Worm (Caenorhabditis elegans) whole organism, mixed stage, embryonic: ENCODE results near the gene syx-5.
A peak's percentile ranks its signal among the peaks of the same experiment; 100 is the strongest.

Source experiments
- M03D4.4 ChIP-seq: sonication (generic microtip); optimal IDR thresholded peaks from 2 replicates; lab custom pipeline; 2017; ENCODE audit warnings: mild to moderate bottlenecking, missing genetic modification characterization, missing compliant biosample characterization
- bed-3 ChIP-seq: fragments of 200-800 bp; sonication (Bioruptor generic); optimal IDR thresholded peaks from 3 replicates; lab custom pipeline; 2018; ENCODE audit warnings: mild to moderate bottlenecking, missing genetic modification characterization, moderate library complexity, missing compliant biosample characterization
- blmp-1 ChIP-seq: fragments of 150-350 bp; optimal IDR thresholded peaks from 2 replicates; lab custom pipeline; 2014; ENCODE audit warnings: missing biosample characterization, missing genetic modification characterization
- ceh-39 ChIP-seq: fragments of 150-350 bp; optimal IDR thresholded peaks from 2 replicates; lab custom pipeline; 2014; ENCODE audit warnings: missing biosample characterization, missing genetic modification characterization
- ceh-43 ChIP-seq: fragments of 200-800 bp; sonication (Bioruptor generic); optimal IDR thresholded peaks from 2 replicates; lab custom pipeline; 2018; ENCODE audit warnings: mild to moderate bottlenecking, missing genetic modification characterization, moderate library complexity, missing compliant biosample characterization
- ceh-83 ChIP-seq: fragments of 200-800 bp; sonication (Bioruptor generic); optimal IDR thresholded peaks from 2 replicates; lab custom pipeline; 2018; ENCODE audit warnings: mild to moderate bottlenecking, missing genetic modification characterization, missing compliant biosample characterization
- ces-1 ChIP-seq: fragments of 150-350 bp; optimal IDR thresholded peaks from 2 replicates; lab custom pipeline; 2014; ENCODE audit warnings: missing biosample characterization, missing genetic modification reagents, missing genetic modification characterization
- drap-1 ChIP-seq: fragments of 200-800 bp; sonication (Bioruptor generic); optimal IDR thresholded peaks from 3 replicates; lab custom pipeline; 2018; ENCODE audit warnings: mild to moderate bottlenecking, missing genetic modification characterization, missing compliant biosample characterization
- elt-1 ChIP-seq: sonication (generic microtip); optimal IDR thresholded peaks from 2 replicates; lab custom pipeline; 2017; ENCODE audit warnings: missing genetic modification characterization, mild to moderate bottlenecking, missing compliant biosample characterization, antibody characterized with exemption, moderate library complexity, borderline replicate concordance; ENCODE audit not compliant: insufficient read depth
- elt-3 ChIP-seq: fragments of 150-350 bp; optimal IDR thresholded peaks from 2 replicates; lab custom pipeline; 2014; ENCODE audit warnings: missing biosample characterization, missing genetic modification characterization
- flh-1 ChIP-seq: fragments of 200-800 bp; sonication (Bioruptor generic); optimal IDR thresholded peaks from 2 replicates; lab custom pipeline; 2018; ENCODE audit warnings: mild to moderate bottlenecking, missing genetic modification characterization, moderate library complexity, missing compliant biosample characterization
- ham-2 ChIP-seq: fragments of 200-800 bp; sonication (Bioruptor generic); optimal IDR thresholded peaks from 2 replicates; lab custom pipeline; 2018; ENCODE audit warnings: mild to moderate bottlenecking, missing genetic modification characterization, missing compliant biosample characterization
- hlh-1 ChIP-seq: fragments of 150-350 bp; optimal IDR thresholded peaks from 2 replicates; lab custom pipeline; 2014; ENCODE audit warnings: missing biosample characterization, missing genetic modification reagents, missing genetic modification characterization
- lin-13 ChIP-seq: fragments of 150-350 bp; optimal IDR thresholded peaks from 2 replicates; lab custom pipeline; 2014; ENCODE audit warnings: missing biosample characterization, missing genetic modification characterization
- lin-32 ChIP-seq: fragments of 200-800 bp; sonication (Bioruptor generic); optimal IDR thresholded peaks from 2 replicates; lab custom pipeline; 2018; ENCODE audit warnings: mild to moderate bottlenecking, missing genetic modification characterization, missing compliant biosample characterization
- lsy-2 ChIP-seq: fragments of 150-350 bp; optimal IDR thresholded peaks from 2 replicates; lab custom pipeline; 2014; ENCODE audit warnings: missing biosample characterization, missing genetic modification characterization
- mab-5 ChIP-seq: fragments of 150-350 bp; optimal IDR thresholded peaks from 2 replicates; lab custom pipeline; 2014; ENCODE audit warnings: missing biosample characterization, missing genetic modification characterization
- mep-1 ChIP-seq: fragments of 150-350 bp; optimal IDR thresholded peaks from 2 replicates; lab custom pipeline; 2017; ENCODE audit warnings: missing biosample characterization, missing genetic modification reagents, missing genetic modification characterization, inconsistent platforms
- mls-2 ChIP-seq: sonication (generic microtip); optimal IDR thresholded peaks from 2 replicates; lab custom pipeline; 2016; ENCODE audit warnings: mild to moderate bottlenecking, missing genetic modification characterization, moderate library complexity, missing compliant biosample characterization
- nhr-2 ChIP-seq: fragments of 150-350 bp; optimal IDR thresholded peaks from 2 replicates; lab custom pipeline; 2014; ENCODE audit warnings: missing biosample characterization, missing genetic modification characterization
- nhr-237 ChIP-seq: fragments of 150-350 bp; optimal IDR thresholded peaks from 2 replicates; lab custom pipeline; 2014; ENCODE audit warnings: missing biosample characterization, missing genetic modification characterization
- nhr-28 ChIP-seq: fragments of 150-350 bp; optimal IDR thresholded peaks from 2 replicates; lab custom pipeline; 2014; ENCODE audit warnings: missing biosample characterization, missing genetic modification characterization
- nhr-76 ChIP-seq: sonication (generic microtip); optimal IDR thresholded peaks from 2 replicates; lab custom pipeline; 2017; ENCODE audit warnings: missing biosample characterization, missing genetic modification characterization
- pha-4 ChIP-seq: fragments of 150-350 bp; optimal IDR thresholded peaks from 2 replicates; lab custom pipeline; 2018; ENCODE audit warnings: missing biosample characterization, missing genetic modification reagents, missing genetic modification characterization
- sem-2 ChIP-seq: fragments of 200-800 bp; sonication (Bioruptor generic); optimal IDR thresholded peaks from 2 replicates; lab custom pipeline; 2018; ENCODE audit warnings: mild to moderate bottlenecking, missing genetic modification characterization, missing compliant biosample characterization
- snpc-4 ChIP-seq: fragments of 150-350 bp; optimal IDR thresholded peaks from 2 replicates; lab custom pipeline; 2014; ENCODE audit warnings: missing biosample characterization, missing genetic modification characterization
- sptf-1 ChIP-seq: sonication (generic microtip); optimal IDR thresholded peaks from 2 replicates; lab custom pipeline; 2017; ENCODE audit warnings: mild to moderate bottlenecking, missing genetic modification characterization, moderate library complexity, missing compliant biosample characterization
- tbx-8 ChIP-seq: fragments of 200-800 bp; sonication (Bioruptor generic); optimal IDR thresholded peaks from 2 replicates; lab custom pipeline; 2018; ENCODE audit warnings: mild to moderate bottlenecking, missing genetic modification characterization, moderate library complexity, missing compliant biosample characterization
- unc-39 ChIP-seq: fragments of 150-350 bp; optimal IDR thresholded peaks from 2 replicates; lab custom pipeline; 2014; ENCODE audit warnings: missing biosample characterization, missing genetic modification characterization
- unc-62 ChIP-seq: fragments of 150-350 bp; optimal IDR thresholded peaks from 2 replicates; lab custom pipeline; 2014; ENCODE audit warnings: missing biosample characterization, missing genetic modification reagents, missing genetic modification characterization
- zip-8 ChIP-seq: fragments of 150-350 bp; optimal IDR thresholded peaks from 2 replicates; lab custom pipeline; 2014; ENCODE audit warnings: missing biosample characterization, missing genetic modification characterization
- ztf-11 ChIP-seq: fragments of 150-350 bp; optimal IDR thresholded peaks from 2 replicates; lab custom pipeline; 2014; ENCODE audit warnings: missing biosample characterization, missing genetic modification characterization

Gene syx-5

DNA sequence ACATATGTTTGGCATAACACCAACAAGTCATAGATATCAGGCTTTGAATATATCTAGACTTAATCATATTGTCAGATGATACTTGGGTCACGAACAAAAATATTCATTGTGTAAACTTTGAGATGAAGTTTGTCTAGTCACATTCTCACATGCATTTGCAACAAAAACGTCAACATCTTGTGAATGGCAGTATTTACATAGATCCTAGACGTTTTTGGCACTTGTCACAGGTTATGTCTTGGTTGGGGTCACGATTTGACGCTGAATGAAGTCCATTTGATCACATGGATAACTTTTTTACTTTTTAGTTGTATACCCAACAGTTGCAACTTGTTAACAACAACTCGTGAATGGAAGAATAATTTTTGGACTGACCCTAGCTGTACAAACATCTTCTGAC is 33.6 kb downstream of the syx-5 start:
- TF ChIP-seq bed-3 (GFP tag; lab: Kevin White, UChicago), result no peak
- no peak for TF ChIP-seq ztf-11 (tag; lab: Kevin White, UChicago)
- TF ChIP-seq mab-5, result no peak
- TF ChIP-seq mep-1 (tag; lab: Kevin White, UChicago), result no peak
- no peak for TF ChIP-seq nhr-76
- TF ChIP-seq elt-3 (tag; lab: Kevin White, UChicago), result no peak
- TF ChIP-seq lin-32 (GFP tag; lab: Kevin White, UChicago), result no peak

DNA sequence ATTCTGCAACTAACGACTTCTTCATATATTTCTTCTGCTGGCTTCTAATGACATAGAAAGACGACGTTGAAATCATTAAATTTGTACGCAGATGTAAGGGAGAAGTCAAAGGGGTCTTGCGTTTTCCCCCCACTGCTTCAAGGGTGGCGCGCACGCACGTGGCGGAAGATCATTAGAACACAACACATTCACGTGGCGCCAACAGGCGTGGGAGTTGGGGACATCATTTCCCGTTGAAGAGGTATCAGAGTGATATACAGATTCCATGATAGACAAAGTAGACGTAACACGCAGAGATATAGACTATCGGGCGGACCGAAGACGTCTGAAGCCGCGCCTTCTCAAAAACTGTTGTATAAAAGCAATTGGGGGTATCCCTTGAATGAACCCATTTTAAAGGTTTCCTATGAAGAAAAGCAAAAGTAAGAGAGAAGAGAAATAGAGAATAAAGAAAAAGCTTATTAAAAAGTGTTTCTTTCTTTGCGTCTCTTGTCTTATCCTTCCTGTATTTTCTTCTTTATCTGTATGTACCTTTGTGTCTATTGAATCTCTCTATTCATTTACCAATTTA is 34.6 kb downstream of the syx-5 start:
- no peak for TF ChIP-seq lin-32 (GFP tag; lab: Kevin White, UChicago)
- TF ChIP-seq nhr-237 (tag; lab: Kevin White, UChicago), result peak; percentile 38
- peak; percentile 37 for TF ChIP-seq elt-3 (tag; lab: Kevin White, UChicago)
- TF ChIP-seq, all 35 proteins: peak for 2

- TF ChIP-seq tbx-8, result no peak
- no peak for TF ChIP-seq sptf-1
- TF ChIP-seq ceh-83 (GFP tag; lab: Kevin White, UChicago), result no peak
- TF ChIP-seq lin-32 (GFP tag; lab: Kevin White, UChicago), result no peak
- TF ChIP-seq blmp-1 (tag; lab: Kevin White, UChicago), result no peak
- TF ChIP-seq, all 35 proteins: peak for 0
These were observed 35.8 kb downstream of the syx-5 start for ce11 chrV:11800486-11800885.

DNA sequence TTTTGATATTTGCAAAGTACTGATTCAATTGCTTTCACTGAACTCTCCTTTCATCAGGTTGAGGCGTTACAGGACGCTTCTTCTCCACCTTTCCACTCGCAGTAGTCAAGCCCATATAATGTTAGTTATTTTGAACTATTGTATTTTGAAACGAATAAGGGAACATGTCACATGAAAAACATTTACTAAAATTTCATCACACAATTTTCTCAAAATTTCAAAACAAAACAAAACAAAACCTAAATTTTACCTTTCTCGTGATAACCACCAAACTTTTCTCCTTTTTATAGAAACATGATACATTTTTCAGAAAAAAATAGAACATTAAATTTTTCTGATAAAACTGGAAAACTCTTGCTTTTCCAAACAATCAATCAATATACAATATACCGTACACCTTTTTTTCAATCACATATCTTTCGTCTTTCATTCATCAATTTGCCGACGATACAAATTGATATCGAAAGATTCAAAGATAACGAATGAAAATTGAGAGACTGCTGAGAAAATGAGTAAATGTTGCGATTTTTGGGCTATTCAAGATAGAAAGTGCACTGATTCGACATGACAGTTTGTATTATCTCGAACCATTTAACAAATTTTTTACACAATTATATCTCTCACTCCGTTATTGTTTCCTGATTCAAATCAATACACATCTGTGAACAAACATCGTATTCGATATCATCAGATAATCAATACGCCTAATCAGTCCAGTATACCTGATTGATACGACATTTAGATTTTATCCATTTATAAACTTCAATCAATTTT is 36.6 kb downstream of the syx-5 start:
- TF ChIP-seq nhr-2 (tag; lab: Kevin White, UChicago), result no peak
- no peak for TF ChIP-seq pha-4 (tag; lab: Kevin White, UChicago)
- TF ChIP-seq elt-1 (tag; lab: Kevin White, UChicago), result peak; percentile 64
- TF ChIP-seq, all 35 proteins: peak for 1

DNA sequence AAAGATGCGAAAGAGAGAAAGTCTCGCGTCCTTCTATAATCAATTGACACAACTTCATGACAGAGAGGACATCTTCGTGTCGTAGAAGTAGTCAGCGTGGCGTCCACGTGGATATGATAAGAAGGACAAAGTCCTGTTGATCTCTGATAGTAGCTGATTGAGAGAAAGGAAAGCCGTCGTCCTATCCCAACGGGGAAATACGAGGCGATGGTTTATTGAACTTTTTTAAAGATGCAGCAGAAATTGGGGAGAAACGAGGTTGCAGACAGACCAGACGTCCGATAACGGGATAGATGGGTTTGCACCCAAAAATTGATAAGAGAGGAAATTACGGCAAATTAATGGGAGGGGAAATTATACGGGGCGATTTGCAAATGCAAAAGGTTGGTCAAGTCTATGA is 37.8 kb downstream of the syx-5 start:
- TF ChIP-seq blmp-1 (tag; lab: Kevin White, UChicago), result peak; percentile 33
- TF ChIP-seq tbx-8, result no peak
- no peak for TF ChIP-seq nhr-2 (tag; lab: Kevin White, UChicago)
- TF ChIP-seq elt-3 (tag; lab: Kevin White, UChicago), result peak; percentile 66
- peak; percentile 19 for TF ChIP-seq ham-2 (GFP tag; lab: Kevin White, UChicago)
- TF ChIP-seq snpc-4 (tag; lab: Kevin White, UChicago), result no peak
- no peak for TF ChIP-seq nhr-237 (tag; lab: Kevin White, UChicago)
- no peak for TF ChIP-seq nhr-28 (tag; lab: Kevin White, UChicago)

DNA sequence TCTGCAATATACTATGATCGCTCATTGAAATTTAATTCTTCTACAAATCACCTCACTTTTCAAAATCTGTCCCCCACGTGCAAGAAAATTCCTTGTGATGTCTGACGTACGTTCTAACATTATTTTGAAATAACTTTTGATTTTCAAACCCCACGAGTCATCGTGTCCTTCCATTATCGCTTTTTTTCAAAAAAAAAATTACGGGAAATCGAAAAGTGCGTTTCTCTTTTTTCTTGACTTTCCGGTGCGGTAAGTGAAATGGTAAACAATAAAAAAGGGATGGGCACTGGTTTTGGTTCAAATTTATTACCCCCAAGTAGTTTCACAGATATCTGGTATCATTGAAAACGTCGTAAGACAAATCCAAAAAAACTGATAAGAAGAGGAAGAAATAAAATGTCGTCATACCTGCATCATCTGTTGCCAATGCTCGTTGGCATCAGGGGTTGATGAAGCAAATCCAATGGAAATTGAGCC is 38.9 kb downstream of the syx-5 start:
- no peak for TF ChIP-seq flh-1
- no peak for TF ChIP-seq nhr-28 (tag; lab: Kevin White, UChicago)
- TF ChIP-seq ceh-39 (tag; lab: Kevin White, UChicago), result no peak
- TF ChIP-seq hlh-1 (tag; lab: Kevin White, UChicago), result no peak
- TF ChIP-seq ztf-11 (tag; lab: Kevin White, UChicago), result no peak
- TF ChIP-seq sem-2 (GFP tag; lab: Kevin White, UChicago), result no peak
- TF ChIP-seq lin-13 (tag; lab: Kevin White, UChicago), result no peak
- TF ChIP-seq nhr-2 (tag; lab: Kevin White, UChicago), result no peak

DNA sequence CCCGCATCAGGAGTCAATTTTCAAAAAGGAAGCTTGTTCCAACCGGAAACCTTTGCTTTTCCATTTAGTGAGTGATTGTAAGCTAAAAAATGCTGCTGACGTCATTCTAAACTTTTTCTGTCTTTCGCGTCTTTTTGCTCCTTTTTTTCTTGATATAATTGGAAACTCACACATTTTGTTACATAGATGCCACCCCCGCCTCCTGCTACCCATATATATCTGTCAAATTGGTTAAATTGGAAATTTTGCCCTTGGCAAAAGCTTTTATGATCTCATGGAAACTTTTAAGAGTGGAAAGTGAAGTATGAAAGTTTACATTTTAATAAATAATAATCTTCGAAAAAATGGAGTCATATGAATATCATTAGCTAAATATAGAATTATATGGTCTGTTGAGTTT is 45.2 kb downstream of the syx-5 start:
- TF ChIP-seq zip-8 (tag; lab: Kevin White, UChicago), result no peak
- no peak for TF ChIP-seq ces-1
- no peak for TF ChIP-seq ceh-43 (GFP tag; lab: Kevin White, UChicago)
- TF ChIP-seq elt-3 (tag; lab: Kevin White, UChicago), result no peak
- no peak for TF ChIP-seq ham-2 (GFP tag; lab: Kevin White, UChicago)
- TF ChIP-seq sptf-1, result no peak
- no peak for TF ChIP-seq flh-1
- no peak for TF ChIP-seq M03D4.4 (tag; lab: Kevin White, UChicago)
- no peak for TF ChIP-seq drap-1 (GFP tag; lab: Kevin White, UChicago)
- TF ChIP-seq blmp-1 (tag; lab: Kevin White, UChicago), result no peak
- no peak for TF ChIP-seq unc-62 (GFP tag; lab: Kevin White, UChicago)
- no peak for TF ChIP-seq ceh-83 (GFP tag; lab: Kevin White, UChicago)
- no peak for TF ChIP-seq ztf-11 (tag; lab: Kevin White, UChicago)
- TF ChIP-seq lsy-2 (tag; lab: Kevin White, UChicago), result no peak
- no peak for TF ChIP-seq mls-2 (tag; lab: Kevin White, UChicago)
- TF ChIP-seq nhr-237 (tag; lab: Kevin White, UChicago), result no peak
- no peak for TF ChIP-seq nhr-76
- no peak for TF ChIP-seq unc-39 (tag; lab: Kevin White, UChicago)
